Worm (Caenorhabditis elegans) whole organism, mixed stage, embryonic: ENCODE measurements around the gene ZC239.14.

Source experiments
- M03D4.4 ChIP-seq: sonication (generic microtip); optimal IDR thresholded peaks from 2 replicates; lab custom pipeline; 2017; ENCODE audit warnings: mild to moderate bottlenecking, missing genetic modification characterization, missing compliant biosample characterization
- bed-3 ChIP-seq: fragments of 200-800 bp; sonication (Bioruptor generic); optimal IDR thresholded peaks from 3 replicates; lab custom pipeline; 2018; ENCODE audit warnings: mild to moderate bottlenecking, missing genetic modification characterization, moderate library complexity, missing compliant biosample characterization
- blmp-1 ChIP-seq: fragments of 150-350 bp; optimal IDR thresholded peaks from 2 replicates; lab custom pipeline; 2014; ENCODE audit warnings: missing biosample characterization, missing genetic modification characterization
- ceh-39 ChIP-seq: fragments of 150-350 bp; optimal IDR thresholded peaks from 2 replicates; lab custom pipeline; 2014; ENCODE audit warnings: missing biosample characterization, missing genetic modification characterization
- ceh-43 ChIP-seq: fragments of 200-800 bp; sonication (Bioruptor generic); optimal IDR thresholded peaks from 2 replicates; lab custom pipeline; 2018; ENCODE audit warnings: mild to moderate bottlenecking, missing genetic modification characterization, moderate library complexity, missing compliant biosample characterization
- ceh-83 ChIP-seq: fragments of 200-800 bp; sonication (Bioruptor generic); optimal IDR thresholded peaks from 2 replicates; lab custom pipeline; 2018; ENCODE audit warnings: mild to moderate bottlenecking, missing genetic modification characterization, missing compliant biosample characterization
- ces-1 ChIP-seq: fragments of 150-350 bp; optimal IDR thresholded peaks from 2 replicates; lab custom pipeline; 2014; ENCODE audit warnings: missing biosample characterization, missing genetic modification reagents, missing genetic modification characterization
- cnd-1 ChIP-seq: fragments of 200-800 bp; sonication (Bioruptor generic); optimal IDR thresholded peaks from 2 replicates; lab custom pipeline; 2018; ENCODE audit warnings: mild to moderate bottlenecking, missing genetic modification characterization, missing compliant biosample characterization
- drap-1 ChIP-seq: fragments of 200-800 bp; sonication (Bioruptor generic); optimal IDR thresholded peaks from 3 replicates; lab custom pipeline; 2018; ENCODE audit warnings: mild to moderate bottlenecking, missing genetic modification characterization, missing compliant biosample characterization
- elt-1 ChIP-seq: sonication (generic microtip); optimal IDR thresholded peaks from 2 replicates; lab custom pipeline; 2017; ENCODE audit warnings: missing genetic modification characterization, mild to moderate bottlenecking, missing compliant biosample characterization, antibody characterized with exemption, moderate library complexity, borderline replicate concordance; ENCODE audit not compliant: insufficient read depth
- elt-3 ChIP-seq: fragments of 150-350 bp; optimal IDR thresholded peaks from 2 replicates; lab custom pipeline; 2014; ENCODE audit warnings: missing biosample characterization, missing genetic modification characterization
- flh-1 ChIP-seq: fragments of 200-800 bp; sonication (Bioruptor generic); optimal IDR thresholded peaks from 2 replicates; lab custom pipeline; 2018; ENCODE audit warnings: mild to moderate bottlenecking, missing genetic modification characterization, moderate library complexity, missing compliant biosample characterization
- ham-2 ChIP-seq: fragments of 200-800 bp; sonication (Bioruptor generic); optimal IDR thresholded peaks from 2 replicates; lab custom pipeline; 2018; ENCODE audit warnings: mild to moderate bottlenecking, missing genetic modification characterization, missing compliant biosample characterization
- hlh-1 ChIP-seq: fragments of 150-350 bp; optimal IDR thresholded peaks from 2 replicates; lab custom pipeline; 2014; ENCODE audit warnings: missing biosample characterization, missing genetic modification reagents, missing genetic modification characterization
- lin-13 ChIP-seq: fragments of 150-350 bp; optimal IDR thresholded peaks from 2 replicates; lab custom pipeline; 2014; ENCODE audit warnings: missing biosample characterization, missing genetic modification characterization
- lsy-2 ChIP-seq: fragments of 150-350 bp; optimal IDR thresholded peaks from 2 replicates; lab custom pipeline; 2014; ENCODE audit warnings: missing biosample characterization, missing genetic modification characterization
- mab-5 ChIP-seq: fragments of 150-350 bp; optimal IDR thresholded peaks from 2 replicates; lab custom pipeline; 2014; ENCODE audit warnings: missing biosample characterization, missing genetic modification characterization
- mep-1 ChIP-seq: fragments of 150-350 bp; optimal IDR thresholded peaks from 2 replicates; lab custom pipeline; 2017; ENCODE audit warnings: missing biosample characterization, missing genetic modification reagents, missing genetic modification characterization, inconsistent platforms
- nhr-12 ChIP-seq: fragments of 150-350 bp; optimal IDR thresholded peaks from 2 replicates; lab custom pipeline; 2014; ENCODE audit warnings: missing biosample characterization, missing genetic modification characterization
- nhr-2 ChIP-seq: fragments of 150-350 bp; optimal IDR thresholded peaks from 2 replicates; lab custom pipeline; 2014; ENCODE audit warnings: missing biosample characterization, missing genetic modification characterization
- nhr-237 ChIP-seq: fragments of 150-350 bp; optimal IDR thresholded peaks from 2 replicates; lab custom pipeline; 2014; ENCODE audit warnings: missing biosample characterization, missing genetic modification characterization
- nhr-28 ChIP-seq: fragments of 150-350 bp; optimal IDR thresholded peaks from 2 replicates; lab custom pipeline; 2014; ENCODE audit warnings: missing biosample characterization, missing genetic modification characterization
- nhr-76 ChIP-seq: sonication (generic microtip); optimal IDR thresholded peaks from 2 replicates; lab custom pipeline; 2017; ENCODE audit warnings: missing biosample characterization, missing genetic modification characterization
- pha-4 ChIP-seq: fragments of 150-350 bp; optimal IDR thresholded peaks from 2 replicates; lab custom pipeline; 2018; ENCODE audit warnings: missing biosample characterization, missing genetic modification reagents, missing genetic modification characterization
- sem-2 ChIP-seq: fragments of 200-800 bp; sonication (Bioruptor generic); optimal IDR thresholded peaks from 2 replicates; lab custom pipeline; 2018; ENCODE audit warnings: mild to moderate bottlenecking, missing genetic modification characterization, missing compliant biosample characterization
- snpc-4 ChIP-seq: fragments of 150-350 bp; optimal IDR thresholded peaks from 2 replicates; lab custom pipeline; 2014; ENCODE audit warnings: missing biosample characterization, missing genetic modification characterization
- sptf-1 ChIP-seq: sonication (generic microtip); optimal IDR thresholded peaks from 2 replicates; lab custom pipeline; 2017; ENCODE audit warnings: mild to moderate bottlenecking, missing genetic modification characterization, moderate library complexity, missing compliant biosample characterization
- tbx-8 ChIP-seq: fragments of 200-800 bp; sonication (Bioruptor generic); optimal IDR thresholded peaks from 2 replicates; lab custom pipeline; 2018; ENCODE audit warnings: mild to moderate bottlenecking, missing genetic modification characterization, moderate library complexity, missing compliant biosample characterization
- unc-120 ChIP-seq: sonication (generic microtip); optimal IDR thresholded peaks from 2 replicates; lab custom pipeline; 2017; ENCODE audit warnings: missing genetic modification characterization, missing compliant biosample characterization; ENCODE audit not compliant: poor library complexity, severe bottlenecking
- unc-39 ChIP-seq: fragments of 150-350 bp; optimal IDR thresholded peaks from 2 replicates; lab custom pipeline; 2014; ENCODE audit warnings: missing biosample characterization, missing genetic modification characterization
- zip-8 ChIP-seq: fragments of 150-350 bp; optimal IDR thresholded peaks from 2 replicates; lab custom pipeline; 2014; ENCODE audit warnings: missing biosample characterization, missing genetic modification characterization
- ztf-11 ChIP-seq: fragments of 150-350 bp; optimal IDR thresholded peaks from 2 replicates; lab custom pipeline; 2014; ENCODE audit warnings: missing biosample characterization, missing genetic modification characterization

ZC239.14 gene

ce11 chrII:3221730-3222129, at the start of gene ZC239.14:
ZC239.14 (minus strand) TSS chrII:3222034.
- no peak for TF ChIP-seq ceh-83 (GFP tag; lab: Kevin White, UChicago)
- TF ChIP-seq pha-4 (tag; lab: Kevin White, UChicago) = no peak
- TF ChIP-seq ztf-11 (tag; lab: Kevin White, UChicago) = no peak
- no peak for TF ChIP-seq hlh-1 (tag; lab: Kevin White, UChicago)
- no peak for TF ChIP-seq M03D4.4 (tag; lab: Kevin White, UChicago)
- no peak for TF ChIP-seq ces-1 (GFP tag; lab: Kevin White, UChicago)
- TF ChIP-seq unc-39 (tag; lab: Kevin White, UChicago) = no peak
- TF ChIP-seq drap-1 = no peak

DNA sequence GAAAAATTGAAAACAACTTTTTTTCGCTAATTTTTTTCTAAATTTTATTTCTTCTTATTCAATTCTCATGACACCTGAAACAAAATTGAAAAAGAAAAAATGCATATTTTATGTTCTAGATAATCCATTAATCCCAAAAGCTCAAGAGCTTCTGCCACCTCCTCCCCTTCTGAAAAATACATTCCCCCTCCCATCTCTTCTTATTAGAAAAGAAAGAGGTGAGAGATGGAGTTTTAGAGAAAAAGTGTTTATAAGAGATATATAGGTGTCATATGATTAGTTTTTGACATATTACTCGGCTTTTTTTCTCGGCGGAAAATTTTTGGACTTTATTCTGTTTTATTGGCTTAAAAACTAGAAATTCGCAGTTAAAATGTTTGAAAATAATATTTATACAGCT, 48.8 kb upstream of the ZC239.14 start:
- TF ChIP-seq drap-1 = no peak
- TF ChIP-seq nhr-2 (tag; lab: Kevin White, UChicago) = no peak
- no peak for TF ChIP-seq sem-2 (GFP tag; lab: Kevin White, UChicago)
- TF ChIP-seq unc-120 (tag; lab: Kevin White, UChicago) = no peak
- TF ChIP-seq pha-4 (tag; lab: Kevin White, UChicago) = no peak
- TF ChIP-seq flh-1 (GFP tag; lab: Kevin White, UChicago) = no peak
- no peak for TF ChIP-seq elt-3 (tag; lab: Kevin White, UChicago)

- TF ChIP-seq sptf-1 = no peak
- no peak for TF ChIP-seq zip-8 (tag; lab: Kevin White, UChicago)
- no peak for TF ChIP-seq nhr-2 (tag; lab: Kevin White, UChicago)
- peak; percentile 30 for TF ChIP-seq cnd-1 (tag; lab: Kevin White, UChicago)
- peak; percentile 53 for TF ChIP-seq ceh-83 (GFP tag; lab: Kevin White, UChicago)
- peak; percentile 26 for TF ChIP-seq drap-1
- TF ChIP-seq tbx-8 (GFP tag; lab: Kevin White, UChicago) = no peak
Measured at ce11 chrII:3267815-3268214, 46.0 kb upstream of the ZC239.14 start.

ce11 chrII:3267365-3267764, 45.5 kb upstream of the ZC239.14 start, which contains the start of gene F02E11.7:
F02E11.7 (plus strand) TSS chrII:3267665.
- TF ChIP-seq ham-2 (GFP tag; lab: Kevin White, UChicago) (no peak), unc-120 (tag; lab: Kevin White, UChicago) (no peak), M03D4.4 (tag; lab: Kevin White, UChicago) (no peak), sptf-1 (no peak), lin-13 (tag; lab: Kevin White, UChicago) (no peak), elt-3 (tag; lab: Kevin White, UChicago) (no peak), nhr-28 (tag; lab: Kevin White, UChicago) (no peak), mep-1 (tag; lab: Kevin White, UChicago) (no peak), ceh-83 (GFP tag; lab: Kevin White, UChicago) (no peak), cnd-1 (tag; lab: Kevin White, UChicago) (no peak), drap-1 (no peak), snpc-4 (tag; lab: Kevin White, UChicago) (no peak), nhr-237 (tag; lab: Kevin White, UChicago) (no peak), ceh-39 (no peak), nhr-2 (tag; lab: Kevin White, UChicago) (no peak), flh-1 (GFP tag; lab: Kevin White, UChicago) (no peak), tbx-8 (GFP tag; lab: Kevin White, UChicago) (no peak), sem-2 (GFP tag; lab: Kevin White, UChicago) (no peak)
- TF ChIP-seq, all 35 proteins: peak for 0

ce11 chrII:3264704-3265103, 42.9 kb upstream of the ZC239.14 start:
- TF ChIP-seq unc-120 (tag; lab: Kevin White, UChicago) (no peak), nhr-12 (tag; lab: Kevin White, UChicago) (no peak), sptf-1 (no peak), sem-2 (GFP tag; lab: Kevin White, UChicago) (no peak), ztf-11 (tag; lab: Kevin White, UChicago) (no peak), pha-4 (tag; lab: Kevin White, UChicago) (no peak), ceh-39 (no peak), M03D4.4 (tag; lab: Kevin White, UChicago) (no peak), mep-1 (tag; lab: Kevin White, UChicago) (no peak), zip-8 (tag; lab: Kevin White, UChicago) (no peak), lsy-2 (no peak), nhr-2 (tag; lab: Kevin White, UChicago) (no peak)

- no peak for TF ChIP-seq blmp-1
- TF ChIP-seq drap-1 = no peak
- no peak for TF ChIP-seq zip-8 (tag; lab: Kevin White, UChicago)
- TF ChIP-seq nhr-237 (tag; lab: Kevin White, UChicago) = no peak
- TF ChIP-seq pha-4 (tag; lab: Kevin White, UChicago) = no peak
- TF ChIP-seq elt-1 (tag; lab: Kevin White, UChicago) = no peak
- no peak for TF ChIP-seq ceh-83 (GFP tag; lab: Kevin White, UChicago)
- no peak for TF ChIP-seq M03D4.4 (tag; lab: Kevin White, UChicago)
- TF ChIP-seq hlh-1 (tag; lab: Kevin White, UChicago) = no peak
- no peak for TF ChIP-seq ceh-43 (GFP tag; lab: Kevin White, UChicago)
- no peak for TF ChIP-seq flh-1 (GFP tag; lab: Kevin White, UChicago)
- no peak for TF ChIP-seq sem-2 (GFP tag; lab: Kevin White, UChicago)
- no peak for TF ChIP-seq nhr-12 (tag; lab: Kevin White, UChicago)
- no peak for TF ChIP-seq nhr-76
- no peak for TF ChIP-seq mab-5 (tag; lab: Kevin White, UChicago)
- TF ChIP-seq bed-3 (GFP tag; lab: Kevin White, UChicago) = no peak
- TF ChIP-seq ham-2 (GFP tag; lab: Kevin White, UChicago) = no peak
Measured at ce11 chrII:3262504-3262903, 40.7 kb upstream of the ZC239.14 start, which contains the start of gene F02E11.2. F02E11.2 (plus strand) TSS chrII:3262804.
